Worm (Caenorhabditis elegans): ENCODE results near the gene pitp-1.

- no peak for TF ChIP-seq ama-1 (optimal IDR thresholded peaks at IDR 0.05)
- no peak for TF ChIP-seq ama-1 (GFP tag; optimal IDR thresholded peaks at IDR 0.05)
- no peak for TF ChIP-seq snpc-4 (GFP tag; optimal IDR thresholded peaks at IDR 0.05)
- TF ChIP-seq snpc-4 (tag; optimal IDR thresholded peaks at IDR 0.05): no peak
- no peak for TF ChIP-seq D2030.7 (GFP tag; IDR thresholded peaks at IDR 0.05)
- no peak for TF ChIP-seq ztf-22 (GFP tag; optimal IDR thresholded peaks at IDR 0.05)
- TF ChIP-seq lsl-1 (GFP tag; optimal IDR thresholded peaks at IDR 0.05): no peak
Measured at ce11 chrIII:3519505-3519904, 10.1 kb downstream of the pitp-1 start, which contains the start of gene hmit-1.3.
